Worm (Caenorhabditis elegans) whole organism, L2 larva: ENCODE results near the gene str-253.
"Not testable (repeated sequence)": the region's sequence is repeated elsewhere in the genome, so short reads cannot be mapped to it uniquely, and the experiment has no call there.

Source experiments
- ZK546.5 ChIP-seq: sonication (generic microtip); optimal IDR thresholded peaks from 2 replicates; lab custom pipeline; 2017; ENCODE audit warnings: missing biosample characterization, missing genetic modification characterization
- egl-27 ChIP-seq: sonication (generic microtip); optimal IDR thresholded peaks from 3 replicates; lab custom pipeline; 2017; ENCODE audit warnings: missing biosample characterization, missing genetic modification reagents, missing genetic modification characterization
- lin-11 ChIP-seq: fragments of 150-350 bp; sonication (generic microtip); optimal IDR thresholded peaks from 2 replicates; lab custom pipeline; 2014; ENCODE audit warnings: missing biosample characterization, missing genetic modification characterization, inconsistent platforms, mixed read lengths
- lin-13 ChIP-seq: fragments of 150-350 bp; optimal IDR thresholded peaks from 2 replicates; lab custom pipeline; 2014; ENCODE audit warnings: missing biosample characterization, missing genetic modification reagents, missing genetic modification characterization
- lsy-2 ChIP-seq, 2 experiments: fragments of 150-350 bp in 1 of 2; sonication (generic microtip) in 1 of 2; optimal IDR thresholded peaks; 2 replicates each; lab custom pipeline; 2014 to 2017; ENCODE audit warnings: missing biosample characterization in 2 of 2, missing genetic modification characterization in 2 of 2
- mdl-1 ChIP-seq, 2 experiments: fragments of 150-350 bp in 1 of 2; sonication (generic microtip) in 1 of 2; optimal IDR thresholded peaks; 2 replicates each; lab custom pipeline; 2017; ENCODE audit warnings: missing biosample characterization in 2 of 2, missing genetic modification characterization in 2 of 2
- nhr-237 ChIP-seq: fragments of 150-350 bp; optimal IDR thresholded peaks from 2 replicates; lab custom pipeline; 2014; ENCODE audit warnings: missing biosample characterization, missing genetic modification characterization
- nhr-6 ChIP-seq: fragments of 150-350 bp; optimal IDR thresholded peaks from 2 replicates; lab custom pipeline; 2014; ENCODE audit warnings: missing biosample characterization, missing genetic modification characterization
- nhr-77 ChIP-seq: fragments of 150-350 bp; optimal IDR thresholded peaks from 2 replicates; lab custom pipeline; 2014; ENCODE audit warnings: missing biosample characterization, missing genetic modification characterization
- sem-4 ChIP-seq: fragments of 150-350 bp; optimal IDR thresholded peaks from 2 replicates; lab custom pipeline; 2014; ENCODE audit warnings: missing biosample characterization, missing genetic modification reagents, missing genetic modification characterization

ce11 chrV:2255191-2255590 lies 788 bp upstream of the str-253 start, which contains the start of gene F41B5.1:
- TF ChIP-seq nhr-77 (tag; lab: Kevin White, UChicago); egl-27; lsy-2 (tag; optimal IDR thresholded peaks at IDR 0.05; lab: Kevin White, UChicago); sem-4 (tag; lab: Kevin White, UChicago); lin-11 (tag; lab: Kevin White, UChicago); ZK546.5 (tag; lab: Kevin White, UChicago); lin-13 (GFP tag; lab: Kevin White, UChicago); mdl-1 (tag; optimal IDR thresholded peaks at IDR 0.05; lab: Kevin White, UChicago); nhr-237; nhr-6: not testable (repeated sequence)
